Worm (Caenorhabditis elegans) whole organism, L4 larva: Measurements from ENCODE around the gene srz-102.

Experiments used
- Y48G9A.11 ChIP-seq: fragments of 200-800 bp; sonication (Bioruptor generic); IDR thresholded peaks from 2 replicates; pipeline ENCODE4 v1.3.6; 2022; ENCODE audit warnings: missing genetic modification reagents, missing genetic modification characterization, missing compliant biosample characterization
- ama-1 ChIP-seq: fragments of 150-350 bp; optimal IDR thresholded peaks from 2 replicates; lab custom pipeline; 2014; ENCODE audit warnings: inconsistent platforms, mixed read lengths
- ceh-28 ChIP-seq: fragments of 150-350 bp; optimal IDR thresholded peaks from 2 replicates; lab custom pipeline; 2014; ENCODE audit warnings: missing biosample characterization, missing genetic modification reagents, missing genetic modification characterization
- lin-39 ChIP-seq: fragments of 150-350 bp; optimal IDR thresholded peaks from 2 replicates; lab custom pipeline; 2014; ENCODE audit warnings: missing biosample characterization, missing genetic modification reagents, missing genetic modification characterization
- nhr-10 ChIP-seq: fragments of 150-350 bp; optimal IDR thresholded peaks from 2 replicates; lab custom pipeline; 2014; ENCODE audit warnings: missing biosample characterization, missing genetic modification characterization
- nhr-28 ChIP-seq: fragments of 150-350 bp; optimal IDR thresholded peaks from 2 replicates; lab custom pipeline; 2014; ENCODE audit warnings: missing biosample characterization, missing genetic modification characterization
- skn-1 ChIP-seq: fragments of 150-350 bp; optimal IDR thresholded peaks from 2 replicates; lab custom pipeline; 2014; ENCODE audit warnings: missing biosample characterization, missing genetic modification characterization
- zag-1 ChIP-seq: fragments of 150-350 bp; optimal IDR thresholded peaks from 2 replicates; lab custom pipeline; 2014; ENCODE audit warnings: missing biosample characterization, missing genetic modification characterization
- ztf-11 ChIP-seq: fragments of 150-350 bp; optimal IDR thresholded peaks from 2 replicates; lab custom pipeline; 2014; ENCODE audit warnings: missing biosample characterization, missing genetic modification characterization

DNA sequence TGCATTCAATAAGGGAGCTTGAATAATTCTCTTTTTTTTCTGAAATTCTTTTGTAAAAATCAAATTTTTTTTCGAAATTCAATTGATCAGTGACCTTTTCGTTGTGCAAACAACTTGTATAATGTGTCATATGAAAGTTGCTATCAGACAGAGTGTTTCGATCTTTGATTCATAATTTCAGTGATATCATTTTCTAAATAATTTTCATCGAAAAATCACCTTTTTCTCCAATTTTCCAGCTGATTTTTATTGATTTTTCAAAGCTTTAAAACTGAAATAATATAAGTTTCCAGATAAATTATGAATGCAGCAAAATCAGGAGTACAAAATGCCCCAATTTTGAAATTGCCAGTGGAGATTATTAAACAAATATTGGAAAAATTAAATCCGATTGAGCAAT is 41.1 kb downstream of the srz-102 start, which contains the start of gene fbxa-127:
- no peak for TF ChIP-seq ama-1 (lab: Kevin White, UChicago)
- no peak for TF ChIP-seq lin-39 (tag; lab: Kevin White, UChicago)
- no peak for TF ChIP-seq ceh-28 (tag; lab: Kevin White, UChicago)
- TF ChIP-seq zag-1 = no peak
- peak; percentile 29 for TF ChIP-seq nhr-28 (tag; lab: Kevin White, UChicago)
- no peak for TF ChIP-seq Y48G9A.11
- TF ChIP-seq skn-1 (tag; lab: Kevin White, UChicago) = no peak
- no peak for TF ChIP-seq nhr-10
- TF ChIP-seq ztf-11 (tag; lab: Kevin White, UChicago) = no peak
